Fruit fly (Drosophila melanogaster): ENCODE data around the gene CG11037.

Gene CG11037

DNA sequence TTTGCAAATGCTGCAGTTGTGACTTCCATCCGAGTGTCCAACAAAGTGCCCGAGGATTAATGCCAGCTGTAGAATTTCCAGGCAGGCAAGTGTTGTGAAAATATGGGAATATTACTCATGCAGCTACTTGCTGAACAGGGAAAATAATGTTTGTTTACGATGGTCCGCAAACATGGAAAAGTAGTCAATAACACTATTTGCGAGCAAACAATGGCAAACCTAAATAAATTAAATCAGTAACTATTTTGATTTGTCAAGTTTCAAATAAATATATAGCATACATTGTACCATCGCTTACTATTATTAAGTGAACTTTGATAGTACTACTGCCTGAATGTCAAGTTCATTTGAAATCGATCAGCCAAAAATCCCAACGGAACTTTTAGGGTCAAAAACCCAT, 46.1 kb downstream of the CG11037 start (continued):
- TF ChIP-seq BEAF-32 (GFP tag; optimal IDR thresholded peaks at IDR 0.05) = no peak
- TF ChIP-seq CG2202 (tag; optimal IDR thresholded peaks at IDR 0.05) = peak; percentile 34
- no peak for TF ChIP-seq schlank (tag; optimal IDR thresholded peaks at IDR 0.05)
- no peak for TF ChIP-seq CG2889 (GFP tag; IDR thresholded peaks at IDR 0.05)
- TF ChIP-seq CG17568 (GFP tag; optimal IDR thresholded peaks at IDR 0.05) = no peak
- TF ChIP-seq seq (GFP tag; IDR thresholded peaks at IDR 0.05) = no peak
- TF ChIP-seq Hr51 (GFP tag; optimal IDR thresholded peaks at IDR 0.05) = no peak
- peak; percentile 55 for TF ChIP-seq dmrt11E (tag; optimal IDR thresholded peaks at IDR 0.05)
- peak; percentile 65 for TF ChIP-seq sens (GFP tag)
- no peak for TF ChIP-seq cad (GFP tag; optimal IDR thresholded peaks at IDR 0.05)
- no peak for TF ChIP-seq CG1529 (GFP tag; optimal IDR thresholded peaks at IDR 0.05)
- no peak for TF ChIP-seq ap (GFP tag; IDR thresholded peaks at IDR 0.05)
- no peak for TF ChIP-seq gcm (GFP tag; optimal IDR thresholded peaks at IDR 0.05)
- TF ChIP-seq dpn (GFP tag; optimal IDR thresholded peaks at IDR 0.05) = no peak
- TF ChIP-seq Pdp1 (GFP tag; optimal IDR thresholded peaks at IDR 0.05) = no peak
- no peak for TF ChIP-seq Sin3A (optimal IDR thresholded peaks at IDR 0.05)
- TF ChIP-seq CG11723 (GFP tag; optimal IDR thresholded peaks at IDR 0.05) = no peak
- TF ChIP-seq CG12659 (GFP tag; optimal IDR thresholded peaks at IDR 0.05) = no peak
- TF ChIP-seq hkb (optimal IDR thresholded peaks at IDR 0.05) = no peak
- TF ChIP-seq hkb (GFP tag; IDR thresholded peaks at IDR 0.05) = no peak

DNA sequence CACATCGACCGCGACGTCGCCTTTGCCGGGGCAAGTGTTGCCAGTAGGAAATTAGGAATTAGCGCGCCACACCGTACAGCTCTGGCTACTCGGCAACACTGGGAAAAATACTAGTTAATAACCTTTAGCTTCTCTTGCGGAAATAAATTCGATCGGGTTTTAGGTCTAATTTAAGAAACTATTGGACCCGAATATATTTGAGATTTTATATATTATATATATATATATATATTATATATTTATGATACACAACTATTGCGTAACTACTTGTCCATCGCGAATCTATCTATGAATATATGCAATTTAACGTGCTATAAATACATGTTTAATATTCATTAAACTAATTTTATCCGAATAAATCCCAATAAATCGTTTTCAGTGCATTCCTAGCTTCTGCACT, 46.8 kb downstream of the CG11037 start:
- TF ChIP-seq CoRest (tag; optimal IDR thresholded peaks at IDR 0.05) = no peak
- TF ChIP-seq Sox102F (GFP tag; optimal IDR thresholded peaks at IDR 0.05) = peak; percentile 10
- TF ChIP-seq gce (GFP tag; IDR thresholded peaks at IDR 0.05) = no peak
- TF ChIP-seq bsh (GFP tag; optimal IDR thresholded peaks at IDR 0.05) = peak in 1 of 2 experiments; percentile 25
- no peak for TF ChIP-seq mirr (GFP tag; optimal IDR thresholded peaks at IDR 0.05)
- TF ChIP-seq corto (GFP tag; optimal IDR thresholded peaks at IDR 0.05) = no peak
- TF ChIP-seq CG2712 (tag; optimal IDR thresholded peaks at IDR 0.05) = peak; percentile 2
- peak; percentile 22 for TF ChIP-seq gem (tag; optimal IDR thresholded peaks at IDR 0.05)
- TF ChIP-seq phol (tag; optimal IDR thresholded peaks at IDR 0.05) = peak; percentile 1
- TF ChIP-seq Antp (GFP tag; optimal IDR thresholded peaks at IDR 0.05) = no peak
- TF ChIP-seq Drgx (GFP tag; IDR thresholded peaks at IDR 0.05) = peak; percentile 61; the same call in 1 of the 2 replicates
